Worm (Caenorhabditis elegans): ENCODE results near the gene gcy-19.

DNA sequence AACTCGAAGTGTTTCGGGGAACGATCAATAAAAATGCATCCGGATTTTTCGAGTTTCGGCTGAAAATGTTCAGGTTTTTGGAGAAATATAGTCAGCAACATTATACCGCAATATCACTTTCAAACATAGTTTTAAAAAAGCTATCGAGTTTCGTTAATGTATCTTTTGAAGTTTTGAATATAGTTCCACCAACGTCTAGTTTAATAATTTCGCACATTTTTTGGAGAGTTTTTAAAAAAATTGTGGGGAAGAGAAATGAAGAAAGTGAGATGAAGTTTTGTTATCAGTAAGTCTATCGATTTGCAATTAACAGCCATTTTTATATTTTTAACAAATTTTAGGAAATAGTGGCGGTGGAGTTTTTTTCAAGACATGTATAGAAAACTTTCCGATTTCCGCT, 33.4 kb downstream of the gcy-19 start, which contains the start of gene ZC239.17:
- TF ChIP-seq pha-4 (tag; optimal IDR thresholded peaks at IDR 0.05) (no peak), nhr-11 (tag; optimal IDR thresholded peaks at IDR 0.05) (no peak), ceh-18 (tag; optimal IDR thresholded peaks at IDR 0.05) (no peak), F13H6.1 (tag; optimal IDR thresholded peaks at IDR 0.05) (no peak), unc-42 (tag; optimal IDR thresholded peaks at IDR 0.05) (no peak), dve-1 (tag; optimal IDR thresholded peaks at IDR 0.05) (no peak), ahr-1 (tag; optimal IDR thresholded peaks at IDR 0.05) (no peak), sox-2 (GFP tag; IDR thresholded peaks at IDR 0.05) (no peak)

Measured in whole organism, late embryonic.